Fruit fly (Drosophila melanogaster): Measurements from ENCODE around the gene CG33723.

CG33723 gene

dm6 chr2L:9420660-9421059 lies 19.9 kb downstream of the CG33723 start:
- TF ChIP-seq Sox14 (GFP tag; optimal IDR thresholded peaks at IDR 0.05) (no peak), Blimp-1 (GFP tag; optimal IDR thresholded peaks at IDR 0.05) (no peak), OdsH (GFP tag; optimal IDR thresholded peaks at IDR 0.05) (no peak), Lpt (GFP tag; optimal IDR thresholded peaks at IDR 0.05) (no peak), dac (GFP tag; optimal IDR thresholded peaks at IDR 0.05) (no peak), pdm3 (GFP tag; optimal IDR thresholded peaks at IDR 0.05) (no peak), svp (GFP tag) (no peak), Hr38 (GFP tag; optimal IDR thresholded peaks at IDR 0.05) (no peak), CG8119 (GFP tag; IDR thresholded peaks at IDR 0.05) (no peak), CG10669 (GFP tag; optimal IDR thresholded peaks at IDR 0.05) (no peak), CG4318 (GFP tag; optimal IDR thresholded peaks at IDR 0.05) (no peak), CG15336 (GFP tag; IDR thresholded peaks at IDR 0.05) (no peak), spab (GFP tag; optimal IDR thresholded peaks at IDR 0.05) (no peak), Eip93F (GFP tag; optimal IDR thresholded peaks at IDR 0.05) (no peak), fd59A (GFP tag; optimal IDR thresholded peaks at IDR 0.05) (no peak), Sox15 (GFP tag; optimal IDR thresholded peaks at IDR 0.05) (no peak)

dm6 chr2L:9416244-9416758 lies 24.2 kb downstream of the CG33723 start, which contains the start of gene Mco1:
TSS of gene Mco1 (plus strand) at chr2L:9416588.
- peak; percentile 78 for TF ChIP-seq dsx (GFP tag; optimal IDR thresholded peaks at IDR 0.05; ENCODE audit: poor library complexity, severe bottlenecking)
- TF ChIP-seq spab (GFP tag; optimal IDR thresholded peaks at IDR 0.05), result no peak

- TF ChIP-seq Eip75B (GFP tag; optimal IDR thresholded peaks at IDR 0.05), result no peak
- no peak for TF ChIP-seq fkh (GFP tag; optimal IDR thresholded peaks at IDR 0.05)
- no peak for TF ChIP-seq CG31627 (GFP tag; optimal IDR thresholded peaks at IDR 0.05)
- TF ChIP-seq CG10631 (GFP tag; optimal IDR thresholded peaks at IDR 0.05), result no peak
- no peak for TF ChIP-seq Met (GFP tag; optimal IDR thresholded peaks at IDR 0.05)
- no peak for TF ChIP-seq CG10669 (GFP tag; optimal IDR thresholded peaks at IDR 0.05)
- no peak for TF ChIP-seq Eip78C (GFP tag)
- no peak for TF ChIP-seq esn (GFP tag; optimal IDR thresholded peaks at IDR 0.05)
- TF ChIP-seq CG15336 (GFP tag; IDR thresholded peaks at IDR 0.05), result no peak
- no peak for TF ChIP-seq CG6163 (GFP tag; IDR thresholded peaks at IDR 0.05)
- TF ChIP-seq CG6854 (GFP tag; optimal IDR thresholded peaks at IDR 0.05), result no peak
- TF ChIP-seq Sox14 (GFP tag; optimal IDR thresholded peaks at IDR 0.05), result no peak
- no peak for TF ChIP-seq lz (GFP tag; optimal IDR thresholded peaks at IDR 0.05)
- no peak for TF ChIP-seq CG6792 (GFP tag; optimal IDR thresholded peaks at IDR 0.05)
- TF ChIP-seq net (GFP tag; optimal IDR thresholded peaks at IDR 0.05), result no peak
- no peak for TF ChIP-seq CG4318 (GFP tag; optimal IDR thresholded peaks at IDR 0.05)
Measured at dm6 chr2L:9415053-9415452, 25.5 kb downstream of the CG33723 start, which contains the start of gene Shawl. TSS of gene Shawl (minus strand) at chr2L:9415156.

dm6 chr2L:9400153-9400552 lies 40.4 kb downstream of the CG33723 start:
- TF ChIP-seq CG6163 (GFP tag; IDR thresholded peaks at IDR 0.05), result 0 out of 3 replicates have a peak, but pooled peaks have one; percentile 23
- peak; percentile 10 for TF ChIP-seq CG32006 (GFP tag; optimal IDR thresholded peaks at IDR 0.05)
- no peak for TF ChIP-seq CG7368 (GFP tag; optimal IDR thresholded peaks at IDR 0.05)

dm6 chr2L:9397888-9398287 lies 42.7 kb downstream of the CG33723 start, which contains the start of gene CG4438:
TSS of gene CG4438 (minus strand) at chr2L:9397988.
- no peak for TF ChIP-seq CG3919 (GFP tag; optimal IDR thresholded peaks at IDR 0.05)
- TF ChIP-seq OdsH (GFP tag; optimal IDR thresholded peaks at IDR 0.05), result no peak
- no peak for TF ChIP-seq esn (GFP tag; optimal IDR thresholded peaks at IDR 0.05)
- TF ChIP-seq Smox (GFP tag; optimal IDR thresholded peaks at IDR 0.05), result no peak
- TF ChIP-seq acj6 (GFP tag; optimal IDR thresholded peaks at IDR 0.05), result no peak
- TF ChIP-seq salr (GFP tag; optimal IDR thresholded peaks at IDR 0.05), result no peak
- TF ChIP-seq CG11294 (GFP tag; IDR thresholded peaks at IDR 0.05), result no peak
- TF ChIP-seq CG1621 (tag; optimal IDR thresholded peaks at IDR 0.05), result no peak
- TF ChIP-seq Ets21C (GFP tag; optimal IDR thresholded peaks at IDR 0.05), result no peak
- no peak for TF ChIP-seq achi (GFP tag; optimal IDR thresholded peaks at IDR 0.05)
- TF ChIP-seq Eip75B (GFP tag; optimal IDR thresholded peaks at IDR 0.05), result no peak
- TF ChIP-seq CG6854 (GFP tag; optimal IDR thresholded peaks at IDR 0.05), result no peak
- TF ChIP-seq eg (GFP tag; IDR thresholded peaks at IDR 0.05), result no peak
- no peak for TF ChIP-seq CG3032 (tag; optimal IDR thresholded peaks at IDR 0.05)
- TF ChIP-seq Ets96B (tag; optimal IDR thresholded peaks at IDR 0.05), result no peak
- no peak for TF ChIP-seq CG11762 (GFP tag; optimal IDR thresholded peaks at IDR 0.05; ENCODE audit: insufficient read depth)
- no peak for TF ChIP-seq pdm3 (GFP tag; optimal IDR thresholded peaks at IDR 0.05)
- no peak for TF ChIP-seq CG32006 (GFP tag; optimal IDR thresholded peaks at IDR 0.05)
- no peak for TF ChIP-seq Eip78C (GFP tag)
